Worm (Caenorhabditis elegans) whole organism, L2 larva: ENCODE data around the gene fbxa-39.

Experiments
- C34F6.9 ChIP-seq: fragments of 150-350 bp; optimal IDR thresholded peaks from 2 replicates; lab custom pipeline; 2014; ENCODE audit warnings: missing biosample characterization, missing genetic modification characterization
- R02D3.7 ChIP-seq: fragments of 150-350 bp; optimal IDR thresholded peaks from 2 replicates; lab custom pipeline; 2014; ENCODE audit warnings: missing biosample characterization, missing genetic modification characterization
- dmd-4 ChIP-seq: sonication (generic microtip); optimal IDR thresholded peaks from 2 replicates; lab custom pipeline; 2017; ENCODE audit warnings: missing biosample characterization, missing genetic modification characterization
- nhr-129 ChIP-seq: fragments of 150-350 bp; optimal IDR thresholded peaks from 2 replicates; lab custom pipeline; 2014; ENCODE audit warnings: missing biosample characterization, missing genetic modification characterization
- nhr-237 ChIP-seq: fragments of 150-350 bp; optimal IDR thresholded peaks from 2 replicates; lab custom pipeline; 2014; ENCODE audit warnings: missing biosample characterization, missing genetic modification characterization
- nhr-25 ChIP-seq: fragments of 150-350 bp; sonication (generic microtip); optimal IDR thresholded peaks from 3 replicates; lab custom pipeline; 2014; ENCODE audit warnings: missing biosample characterization, missing genetic modification characterization
- unc-62 ChIP-seq: fragments of 150-350 bp; optimal IDR thresholded peaks from 2 replicates; lab custom pipeline; 2014; ENCODE audit warnings: missing biosample characterization, missing genetic modification reagents, missing genetic modification characterization
- ztf-4 ChIP-seq: fragments of 150-350 bp; optimal IDR thresholded peaks from 2 replicates; lab custom pipeline; 2014; ENCODE audit warnings: missing biosample characterization, missing genetic modification characterization

DNA sequence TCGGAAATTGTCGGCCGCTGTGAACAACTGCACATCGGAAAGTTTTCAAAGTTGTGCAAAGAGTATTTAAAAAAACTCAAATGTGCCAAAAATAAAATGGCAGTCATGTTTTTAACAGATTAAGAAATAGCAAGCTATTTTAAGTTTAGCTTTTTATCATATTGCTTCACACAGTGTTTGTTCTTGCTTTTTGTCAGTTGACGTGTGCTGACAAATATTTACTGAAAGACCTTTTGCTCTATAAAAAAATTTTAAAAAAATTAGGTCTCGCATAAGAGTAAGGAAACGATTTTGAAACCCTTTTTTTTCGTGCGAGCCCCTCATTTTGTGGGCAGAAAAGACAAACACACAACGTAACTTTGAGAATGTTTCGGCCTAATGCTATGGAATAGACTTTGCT, 17.3 kb upstream of the fbxa-39 start, which contains the start of gene fbxa-71:
- TF ChIP-seq nhr-25 (tag; lab: Kevin White, UChicago): no peak
- TF ChIP-seq C34F6.9: no peak
- TF ChIP-seq ztf-4: no peak
- TF ChIP-seq unc-62 (GFP tag; lab: Kevin White, UChicago): no peak
- no peak for TF ChIP-seq nhr-129 (tag; lab: Kevin White, UChicago)
- no peak for TF ChIP-seq dmd-4
- no peak for TF ChIP-seq nhr-237
- no peak for TF ChIP-seq R02D3.7 (tag; lab: Kevin White, UChicago)
